In genomic region chrIII:3248307-3249037, ce11 we compare ENCODE assay signal across 8 worm cellular contexts.
TF ChIP-seq lines count a peak whose summit lies in the region.

Gene nduf-9, minus strand, starts transcription at chrIII:3248575.

TF ChIP-seq in whole organism, L1 larva, 84 proteins besides CTCF, POLR2A, EP300 and RAD21 (continues in another document):
- TF ChIP-seq fkh-8 (tag; optimal IDR thresholded peaks at IDR 0.05; lab: Kevin White, UChicago): peak; percentile 34
- TF ChIP-seq unc-130 (tag; optimal IDR thresholded peaks at IDR 0.05; lab: Kevin White, UChicago): peak; percentile 70
- peak; percentile 17; the same call in 1 of the 2 replicates for TF ChIP-seq isw-1 (GFP tag; IDR thresholded peaks at IDR 0.05; lab: Robert Waterston, UW)
- no peak for TF ChIP-seq nhr-84 (tag; optimal IDR thresholded peaks at IDR 0.05; lab: Kevin White, UChicago)
- TF ChIP-seq C16A3.4 (tag; optimal IDR thresholded peaks at IDR 0.05; lab: Kevin White, UChicago): peak; percentile 13
- TF ChIP-seq hlh-17 (GFP tag; optimal IDR thresholded peaks at IDR 0.05; lab: Kevin White, UChicago; ENCODE audit: borderline replicate concordance): no peak
- no peak for TF ChIP-seq elt-3 (tag; optimal IDR thresholded peaks at IDR 0.05; lab: Kevin White, UChicago)
- TF ChIP-seq nhr-237 (tag; optimal IDR thresholded peaks at IDR 0.05; lab: Kevin White, UChicago): no peak
- peak; percentile 50 to 71 (median 65) for TF ChIP-seq dpl-1 (GFP tag; optimal IDR thresholded peaks at IDR 0.05; lab: Kevin White, UChicago)
- TF ChIP-seq ceh-82 (tag; optimal IDR thresholded peaks at IDR 0.05; lab: Kevin White, UChicago): peak in 2 of 3 experiments; percentile 52 to 58
- TF ChIP-seq mdl-1 (tag; optimal IDR thresholded peaks at IDR 0.05; lab: Kevin White, UChicago): no peak

TF ChIP-seq in whole organism, L2 larva, 48 proteins besides CTCF, POLR2A, EP300 and RAD21:
- TF ChIP-seq lsy-2 (tag; optimal IDR thresholded peaks at IDR 0.05; lab: Kevin White, UChicago) (peak; percentile 84 to 96), nhr-129 (tag; optimal IDR thresholded peaks at IDR 0.05; lab: Kevin White, UChicago) (peak; percentile 30), unc-55 (GFP tag; optimal IDR thresholded peaks at IDR 0.05; lab: Kevin White, UChicago) (peak; percentile 13), elt-3 (tag; optimal IDR thresholded peaks at IDR 0.05; lab: Kevin White, UChicago) (no peak), ztf-4 (tag; optimal IDR thresholded peaks at IDR 0.05; lab: Kevin White, UChicago) (no peak), lin-13 (GFP tag; optimal IDR thresholded peaks at IDR 0.05; lab: Kevin White, UChicago) (peak; percentile 40), elt-1 (tag; optimal IDR thresholded peaks at IDR 0.05; lab: Kevin White, UChicago) (no peak), gmeb-1 (tag; optimal IDR thresholded peaks at IDR 0.05; lab: Kevin White, UChicago) (peak; percentile 16), C34F6.9 (tag; optimal IDR thresholded peaks at IDR 0.05; lab: Kevin White, UChicago) (peak; percentile 55), ceh-82 (tag; optimal IDR thresholded peaks at IDR 0.05; lab: Kevin White, UChicago) (no peak)
TF ChIP-seq in whole organism, L2 larva: peak in this region for 6.

TF ChIP-seq in whole organism, L3 larva, 47 proteins besides CTCF, POLR2A, EP300 and RAD21:
- TF ChIP-seq lin-15B (tag; optimal IDR thresholded peaks at IDR 0.05; lab: Kevin White, UChicago) (peak; percentile 47), sea-2 (GFP tag; optimal IDR thresholded peaks at IDR 0.05; lab: Kevin White, UChicago) (peak; percentile 34), nfya-1 (tag; optimal IDR thresholded peaks at IDR 0.05; lab: Kevin White, UChicago; ENCODE audit: insufficient read depth) (peak; percentile 79), nhr-76 (tag; optimal IDR thresholded peaks at IDR 0.05; lab: Kevin White, UChicago) (no peak), hmg-11 (tag; optimal IDR thresholded peaks at IDR 0.05; lab: Kevin White, UChicago) (peak; percentile 70)

TF ChIP-seq in whole organism, L4 larva, 104 proteins besides CTCF, POLR2A, EP300 and RAD21 (continues in another document):
- TF ChIP-seq pha-4 (GFP tag; IDR thresholded peaks at IDR 0.05; lab: Robert Waterston, UW): no peak
- TF ChIP-seq pha-4 (tag; optimal IDR thresholded peaks at IDR 0.05; lab: Kevin White, UChicago): no peak
- no peak for TF ChIP-seq nhr-237 (tag; optimal IDR thresholded peaks at IDR 0.05; lab: Kevin White, UChicago)
- TF ChIP-seq ztf-7 (tag; optimal IDR thresholded peaks at IDR 0.05; lab: Kevin White, UChicago): no peak
- TF ChIP-seq T20F7.1 (GFP tag; optimal IDR thresholded peaks at IDR 0.05; lab: Kevin White, UChicago): no peak
- TF ChIP-seq lin-15B (tag; optimal IDR thresholded peaks at IDR 0.05; lab: Kevin White, UChicago): no peak
- TF ChIP-seq mxl-2 (GFP tag; conservative IDR thresholded peaks at IDR 0.05; lab: Robert Waterston, UW): no peak
- no peak for TF ChIP-seq mxl-3 (GFP tag; optimal IDR thresholded peaks at IDR 0.05; lab: Kevin White, UChicago)
- TF ChIP-seq attf-4 (tag; optimal IDR thresholded peaks at IDR 0.05; lab: Kevin White, UChicago): no peak
- TF ChIP-seq dmd-9 (GFP tag; IDR thresholded peaks at IDR 0.05; lab: Robert Waterston, UW): no peak
- TF ChIP-seq mdl-1 (tag; optimal IDR thresholded peaks at IDR 0.05; lab: Kevin White, UChicago): no peak
- no peak for TF ChIP-seq zip-2 (tag; optimal IDR thresholded peaks at IDR 0.05; lab: Kevin White, UChicago)
- TF ChIP-seq fos-1 (tag; optimal IDR thresholded peaks at IDR 0.05; lab: Kevin White, UChicago): no peak
- no peak for TF ChIP-seq zip-11 (GFP tag; IDR thresholded peaks at IDR 0.05; lab: Robert Waterston, UW)

TF ChIP-seq in whole organism, early embryonic, 17 proteins besides CTCF, POLR2A, EP300 and RAD21:
- TF ChIP-seq ceh-36 (tag; optimal IDR thresholded peaks at IDR 0.05; lab: Kevin White, UChicago) (no peak), ets-7 (tag; optimal IDR thresholded peaks at IDR 0.05; lab: Kevin White, UChicago) (no peak), F13C5.2 (tag; optimal IDR thresholded peaks at IDR 0.05; lab: Kevin White, UChicago) (peak; percentile 27)

TF ChIP-seq in whole organism, late embryonic, 69 proteins besides CTCF, POLR2A, EP300 and RAD21:
- TF ChIP-seq elt-2 (tag; optimal IDR thresholded peaks at IDR 0.05; lab: Kevin White, UChicago) (peak; percentile 12), ceh-30 (tag; optimal IDR thresholded peaks at IDR 0.05; lab: Kevin White, UChicago) (peak; percentile 50), nfya-1 (tag; optimal IDR thresholded peaks at IDR 0.05; lab: Kevin White, UChicago) (peak; percentile 69), unc-42 (tag; optimal IDR thresholded peaks at IDR 0.05; lab: Kevin White, UChicago) (peak; percentile 47), C08G9.2 (tag; optimal IDR thresholded peaks at IDR 0.05; lab: Kevin White, UChicago) (peak; percentile 24), sox-4 (tag; optimal IDR thresholded peaks at IDR 0.05; lab: Kevin White, UChicago) (no peak)

TF ChIP-seq in whole organism, mixed stage, embryonic, 35 proteins besides CTCF, POLR2A, EP300 and RAD21:
- TF ChIP-seq hlh-1 (tag; optimal IDR thresholded peaks at IDR 0.05; lab: Kevin White, UChicago) (peak; percentile 18), nhr-12 (tag; optimal IDR thresholded peaks at IDR 0.05; lab: Kevin White, UChicago) (no peak), mab-5 (tag; optimal IDR thresholded peaks at IDR 0.05; lab: Kevin White, UChicago) (no peak), cnd-1 (tag; optimal IDR thresholded peaks at IDR 0.05; lab: Kevin White, UChicago) (no peak), pha-4 (tag; optimal IDR thresholded peaks at IDR 0.05; lab: Kevin White, UChicago) (peak; percentile 9), ceh-83 (GFP tag; optimal IDR thresholded peaks at IDR 0.05; lab: Kevin White, UChicago) (no peak), mep-1 (tag; optimal IDR thresholded peaks at IDR 0.05; lab: Kevin White, UChicago) (peak; percentile 2), lin-13 (tag; optimal IDR thresholded peaks at IDR 0.05; lab: Kevin White, UChicago) (peak; percentile 65), lin-32 (GFP tag; optimal IDR thresholded peaks at IDR 0.05; lab: Kevin White, UChicago) (no peak), lsy-2 (tag; optimal IDR thresholded peaks at IDR 0.05; lab: Kevin White, UChicago) (peak; percentile 94), nhr-2 (tag; optimal IDR thresholded peaks at IDR 0.05; lab: Kevin White, UChicago) (no peak), ces-1 (GFP tag; optimal IDR thresholded peaks at IDR 0.05; lab: Kevin White, UChicago) (peak; percentile 53)
TF ChIP-seq in whole organism, mixed stage, embryonic: peak in this region for 6.

TF ChIP-seq in whole organism, young adult, 124 proteins besides CTCF, POLR2A, EP300 and RAD21:
- TF ChIP-seq F49E8.2 (tag; optimal IDR thresholded peaks at IDR 0.05; lab: Kevin White, UChicago; ENCODE audit: insufficient read depth) (no peak), lsl-1 (GFP tag; optimal IDR thresholded peaks at IDR 0.05; lab: Kevin White, UChicago) (peak; percentile 71), him-1 (tag; optimal IDR thresholded peaks at IDR 0.05; lab: Kevin White, UChicago) (no peak), atf-7 (tag; optimal IDR thresholded peaks at IDR 0.05; lab: Kevin White, UChicago) (no peak), zfh-2 (GFP tag; conservative IDR thresholded peaks at IDR 0.05; lab: Robert Waterston, UW) (peak; percentile 56; the same call in 1 of the 2 replicates), mcd-1 (GFP tag; IDR thresholded peaks at IDR 0.05; lab: Robert Waterston, UW) (peak; percentile 52), F33H1.4 (GFP tag; IDR thresholded peaks at IDR 0.05; lab: Robert Waterston, UW) (peak; percentile 37), F23B12.7 (tag; optimal IDR thresholded peaks at IDR 0.05; lab: Kevin White, UChicago; ENCODE audit: insufficient read depth) (peak; percentile 33), ztf-28 (GFP tag; IDR thresholded peaks at IDR 0.05; lab: Robert Waterston, UW) (0 out of 2 replicates have a peak, but pooled peaks have one; percentile 8), lin-35 (GFP tag; optimal IDR thresholded peaks at IDR 0.05; lab: Kevin White, UChicago) (peak in 1 of 3 experiments; percentile 38), mxl-1 (tag; optimal IDR thresholded peaks at IDR 0.05; lab: Kevin White, UChicago) (no peak), snpc-4 (GFP tag; optimal IDR thresholded peaks at IDR 0.05; lab: Kevin White, UChicago) (no peak), snpc-4 (tag; optimal IDR thresholded peaks at IDR 0.05; lab: Kevin White, UChicago) (peak in 1 of 4 experiments; percentile 27), rcor-1 (GFP tag; IDR thresholded peaks at IDR 0.05; lab: Robert Waterston, UW) (0 out of 2 replicates have a peak, but pooled peaks have one; percentile 9)
